Worm (Caenorhabditis elegans) whole organism, mixed stage, embryonic: ENCODE measurements around the gene F54E2.1.

Experiments
- bed-3 ChIP-seq: fragments of 200-800 bp; sonication (Bioruptor generic); optimal IDR thresholded peaks from 3 replicates; lab custom pipeline; 2018; ENCODE audit warnings: mild to moderate bottlenecking, missing genetic modification characterization, moderate library complexity, missing compliant biosample characterization
- elt-3 ChIP-seq: fragments of 150-350 bp; optimal IDR thresholded peaks from 2 replicates; lab custom pipeline; 2014; ENCODE audit warnings: missing biosample characterization, missing genetic modification characterization
- pha-4 ChIP-seq: fragments of 150-350 bp; optimal IDR thresholded peaks from 2 replicates; lab custom pipeline; 2018; ENCODE audit warnings: missing biosample characterization, missing genetic modification reagents, missing genetic modification characterization
- snpc-4 ChIP-seq: fragments of 150-350 bp; optimal IDR thresholded peaks from 2 replicates; lab custom pipeline; 2014; ENCODE audit warnings: missing biosample characterization, missing genetic modification characterization
- unc-62 ChIP-seq: fragments of 150-350 bp; optimal IDR thresholded peaks from 2 replicates; lab custom pipeline; 2014; ENCODE audit warnings: missing biosample characterization, missing genetic modification reagents, missing genetic modification characterization

ce11 chrV:2855473-2855872 lies 45.3 kb downstream of the F54E2.1 start, which contains the start of gene srj-57:
- TF ChIP-seq pha-4 (tag; lab: Kevin White, UChicago) (no peak), elt-3 (tag; lab: Kevin White, UChicago) (no peak), bed-3 (no peak), snpc-4 (tag; lab: Kevin White, UChicago) (no peak), unc-62 (GFP tag; lab: Kevin White, UChicago) (no peak)
